Worm (Caenorhabditis elegans) whole organism, L1 larva: ENCODE measurements around the gene glr-8.

Experiments used
- aha-1 ChIP-seq: fragments of 150-350 bp; optimal IDR thresholded peaks from 2 replicates; lab custom pipeline; 2014; ENCODE audit warnings: missing biosample characterization, missing genetic modification characterization
- alr-1 ChIP-seq: fragments of 200-800 bp; sonication (Bioruptor generic); optimal IDR thresholded peaks from 2 replicates; lab custom pipeline; 2018; ENCODE audit warnings: borderline replicate concordance, mild to moderate bottlenecking, missing genetic modification characterization, missing compliant biosample characterization
- ama-1 ChIP-seq: fragments of 150-350 bp; optimal IDR thresholded peaks from 2 replicates; lab custom pipeline; 2014
- ceh-63 ChIP-seq: fragments of 200-800 bp; sonication (Bioruptor generic); optimal IDR thresholded peaks from 2 replicates; lab custom pipeline; 2018; ENCODE audit warnings: mild to moderate bottlenecking, missing genetic modification characterization, missing compliant biosample characterization
- ces-1 ChIP-seq: fragments of 150-350 bp; optimal IDR thresholded peaks from 2 replicates; lab custom pipeline; 2014; ENCODE audit warnings: missing biosample characterization, missing genetic modification reagents, missing genetic modification characterization
- elt-3 ChIP-seq, 6 experiments: fragments of 150-350 bp in 1 of 6; sonication (generic microtip); optimal IDR thresholded peaks; 2 replicates each; lab custom pipeline; 2017 to 2018; ENCODE audit warnings: missing biosample characterization in 6 of 6, missing genetic modification characterization in 6 of 6, inconsistent platforms in 1 of 6
- grh-1 ChIP-seq: fragments of 200-800 bp; sonication (Bioruptor generic); IDR thresholded peaks from 2 replicates; pipeline ENCODE4 v1.3.6; 2022; ENCODE audit warnings: missing genetic modification reagents, missing genetic modification characterization, missing compliant biosample characterization
- lin-39 ChIP-seq: fragments of 150-350 bp; optimal IDR thresholded peaks from 2 replicates; lab custom pipeline; 2014; ENCODE audit warnings: missing biosample characterization, missing genetic modification reagents, missing genetic modification characterization
- lir-3 ChIP-seq: sonication (generic microtip); optimal IDR thresholded peaks from 2 replicates; lab custom pipeline; 2016; ENCODE audit warnings: mild to moderate bottlenecking, missing genetic modification characterization, moderate library complexity, missing compliant biosample characterization; ENCODE audit not compliant: poor library complexity
- mdl-1 ChIP-seq, 2 experiments: fragments of 150-350 bp; optimal IDR thresholded peaks; 2 replicates each; lab custom pipeline; 2014 to 2017; ENCODE audit warnings: missing biosample characterization in 2 of 2, missing genetic modification characterization in 2 of 2, inconsistent platforms in 1 of 2
- nhr-237 ChIP-seq: fragments of 150-350 bp; optimal IDR thresholded peaks from 2 replicates; lab custom pipeline; 2014; ENCODE audit warnings: missing biosample characterization, missing genetic modification characterization
- nhr-90 ChIP-seq: sonication (generic microtip); optimal IDR thresholded peaks from 2 replicates; lab custom pipeline; 2016; ENCODE audit warnings: mild to moderate bottlenecking, missing genetic modification characterization, missing compliant biosample characterization; ENCODE audit not compliant: poor library complexity
- pag-3 ChIP-seq: sonication (generic microtip); optimal IDR thresholded peaks from 2 replicates; lab custom pipeline; 2017; ENCODE audit warnings: missing genetic modification characterization, mild to moderate bottlenecking, missing compliant biosample characterization, antibody characterized with exemption, borderline replicate concordance; ENCODE audit not compliant: insufficient read depth
- sox-4 ChIP-seq: sonication (generic microtip); optimal IDR thresholded peaks from 2 replicates; lab custom pipeline; 2016; ENCODE audit warnings: missing genetic modification characterization, missing compliant biosample characterization

ce11 chrX:6538068-6538467 lies 32.3 kb downstream of the glr-8 start:
- TF ChIP-seq grh-1 (GFP tag; lab: Robert Waterston, UW) (no peak), elt-3 (tag; optimal IDR thresholded peaks at IDR 0.05; lab: Kevin White, UChicago) (no peak), lin-39 (tag; lab: Kevin White, UChicago) (no peak), lir-3 (no peak), mdl-1 (tag; optimal IDR thresholded peaks at IDR 0.05; lab: Kevin White, UChicago) (no peak), aha-1 (no peak), ama-1 (lab: Kevin White, UChicago) (no peak), nhr-237 (tag; lab: Kevin White, UChicago) (no peak), pag-3 (tag; lab: Kevin White, UChicago) (no peak), alr-1 (tag; lab: Kevin White, UChicago) (no peak), sox-4 (no peak), ceh-63 (GFP tag; lab: Kevin White, UChicago) (no peak), nhr-90 (tag; lab: Kevin White, UChicago) (no peak), ces-1 (GFP tag; lab: Kevin White, UChicago) (no peak)
